Fruit fly (Drosophila melanogaster): ENCODE results near the gene Traf6.
A peak's percentile ranks its signal among the peaks of the same experiment; 100 is the strongest.

The Traf6 gene

DNA sequence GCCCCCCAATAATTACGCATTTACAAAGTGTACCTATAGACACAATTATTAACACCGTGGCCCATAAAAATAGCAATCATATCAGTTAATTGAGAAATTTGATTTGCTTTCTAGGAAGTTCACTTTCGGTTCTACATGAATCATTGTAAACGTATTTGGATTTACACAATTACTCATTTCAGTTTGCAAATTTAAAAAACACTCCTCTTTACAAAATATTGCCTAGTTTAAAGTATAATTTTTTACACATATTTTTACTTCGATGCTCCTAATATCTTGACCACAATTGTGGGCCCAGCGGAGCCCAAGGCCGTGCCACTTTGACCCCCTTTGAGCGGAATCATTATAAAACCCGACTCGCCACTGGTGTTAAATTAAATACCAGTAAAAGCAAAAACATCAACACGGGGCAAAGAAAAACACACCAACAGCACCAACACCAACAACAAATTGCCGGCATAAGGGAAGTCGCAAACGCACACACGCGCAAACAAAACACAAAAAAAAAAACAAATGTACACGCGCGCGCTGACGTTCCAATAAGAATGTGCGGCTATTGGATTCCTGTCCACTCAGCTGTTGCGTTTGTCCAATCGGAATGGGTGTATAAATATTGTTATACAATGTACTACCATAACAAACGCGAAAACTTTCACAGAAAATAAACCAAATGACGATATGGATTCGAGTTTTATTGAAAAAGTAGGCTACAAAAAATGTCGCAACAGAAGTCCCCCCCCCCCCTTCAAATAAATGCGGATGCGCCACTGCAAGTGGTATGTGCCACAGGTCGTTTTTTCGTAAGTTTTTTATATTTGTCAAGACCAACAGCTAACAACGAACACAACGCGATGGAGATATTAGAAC, 42.5 kb downstream of the Traf6 start (continued):
- TF ChIP-seq pb (GFP tag; optimal IDR thresholded peaks at IDR 0.05) (peak; percentile 41), z (GFP tag; IDR thresholded peaks at IDR 0.05) (no peak), sim (GFP tag; IDR thresholded peaks at IDR 0.05) (0 out of 2 replicates have a peak, but pooled peaks have one; percentile 23), pita (GFP tag; optimal IDR thresholded peaks at IDR 0.05) (no peak), gcm (GFP tag; optimal IDR thresholded peaks at IDR 0.05) (peak; percentile 26), CG4854 (GFP tag; optimal IDR thresholded peaks at IDR 0.05) (peak; percentile 15), Taf1 (GFP tag; IDR thresholded peaks at IDR 0.05) (no peak)

DNA sequence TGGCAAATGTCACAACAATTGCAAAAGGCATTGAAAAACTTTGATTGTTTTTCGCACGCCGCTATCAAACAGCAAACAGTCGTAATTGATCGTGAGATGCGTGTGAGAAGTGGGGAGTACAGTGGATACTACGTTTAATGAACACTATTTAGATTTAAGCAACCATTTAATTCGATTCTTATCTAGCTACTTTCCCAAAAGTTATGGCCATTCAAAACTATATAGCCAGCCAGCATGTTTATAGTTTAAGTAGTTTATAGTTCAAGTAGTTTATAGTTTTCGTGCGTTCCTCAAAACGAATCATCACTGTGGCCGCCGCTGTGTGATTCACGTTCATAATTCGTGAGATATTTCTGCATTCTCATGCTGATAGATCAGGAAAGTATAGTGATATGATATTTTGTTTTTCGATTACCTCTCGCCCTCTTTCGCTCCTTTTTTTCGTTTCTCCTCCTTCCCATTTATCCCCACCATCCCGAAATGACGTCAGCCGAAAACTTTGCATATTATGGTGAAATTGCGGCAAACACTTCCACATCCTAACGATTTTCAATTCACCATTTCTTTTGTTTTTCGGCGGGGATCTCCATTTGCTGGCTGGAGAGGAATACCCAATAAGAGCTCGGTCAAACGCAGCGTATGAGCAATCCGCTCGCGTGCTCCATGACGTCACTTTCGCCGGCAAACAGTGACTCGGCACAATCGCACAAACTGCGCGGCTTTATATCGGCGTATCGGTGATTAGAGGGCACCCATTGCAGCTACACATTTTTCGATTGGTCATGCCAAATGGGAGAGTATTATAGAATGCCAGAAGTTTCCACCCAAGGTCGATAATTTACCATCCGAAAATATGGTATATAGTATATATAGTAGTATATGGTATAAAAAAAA, 43.6 kb downstream of the Traf6 start:
- TF ChIP-seq grau (tag; optimal IDR thresholded peaks at IDR 0.05) (peak; percentile 93), CG4820 (GFP tag; optimal IDR thresholded peaks at IDR 0.05) (peak; percentile 12), Doc2 (GFP tag; IDR thresholded peaks at IDR 0.05) (no peak), CG8281 (tag; optimal IDR thresholded peaks at IDR 0.05) (no peak), Lpt (GFP tag; optimal IDR thresholded peaks at IDR 0.05) (no peak), slp2 (GFP tag; optimal IDR thresholded peaks at IDR 0.05) (no peak), CG2875 (GFP tag; optimal IDR thresholded peaks at IDR 0.05) (no peak), unpg (GFP tag; optimal IDR thresholded peaks at IDR 0.05) (peak; percentile 75), BEAF-32 (GFP tag; optimal IDR thresholded peaks at IDR 0.05) (no peak), CG33557 (GFP tag; optimal IDR thresholded peaks at IDR 0.05) (no peak), CG13424 (tag; optimal IDR thresholded peaks at IDR 0.05) (peak; percentile 66), CG6654 (GFP tag; optimal IDR thresholded peaks at IDR 0.05) (no peak), CG10959 (GFP tag; IDR thresholded peaks at IDR 0.05) (no peak), BtbVII (GFP tag; optimal IDR thresholded peaks at IDR 0.05) (peak; percentile 3), kah (GFP tag; optimal IDR thresholded peaks at IDR 0.05) (no peak), wdn (GFP tag; IDR thresholded peaks at IDR 0.05) (peak; percentile 72), CG13123 (GFP tag; optimal IDR thresholded peaks at IDR 0.05) (no peak), Dek (tag; optimal IDR thresholded peaks at IDR 0.05) (peak; percentile 79), Dbx (GFP tag; IDR thresholded peaks at IDR 0.05) (peak; percentile 84), jing (GFP tag; optimal IDR thresholded peaks at IDR 0.05) (no peak), CG16813 (GFP tag; IDR thresholded peaks at IDR 0.05; ENCODE audit: partially characterized antibody) (no peak), gsb-n (tag; optimal IDR thresholded peaks at IDR 0.05) (no peak), D19B (GFP tag; optimal IDR thresholded peaks at IDR 0.05) (peak; percentile 20), pb (GFP tag; optimal IDR thresholded peaks at IDR 0.05) (peak; percentile 23), CG14050 (GFP tag; IDR thresholded peaks at IDR 0.05) (peak; percentile 40; the same call in 1 of the 3 replicates), D (optimal IDR thresholded peaks at IDR 0.05) (no peak), D (GFP tag; optimal IDR thresholded peaks at IDR 0.05) (no peak), crol (GFP tag; IDR thresholded peaks at IDR 0.05) (no peak), CG2678 (tag; optimal IDR thresholded peaks at IDR 0.05) (peak; percentile 74), CG2116 (GFP tag; optimal IDR thresholded peaks at IDR 0.05) (no peak), CG12391 (tag; optimal IDR thresholded peaks at IDR 0.05) (peak; percentile 44), CG2202 (tag; optimal IDR thresholded peaks at IDR 0.05) (no peak), aop (GFP tag; IDR thresholded peaks at IDR 0.05) (no peak), Ada2b (GFP tag; IDR thresholded peaks at IDR 0.05) (peak; percentile 73), Scr (GFP tag; IDR thresholded peaks at IDR 0.05; ENCODE audit: partially characterized antibody) (no peak), usp (GFP tag; optimal IDR thresholded peaks at IDR 0.05) (no peak), caup (GFP tag; optimal IDR thresholded peaks at IDR 0.05; ENCODE audit: severe bottlenecking) (peak; percentile 67), CG8359 (GFP tag; optimal IDR thresholded peaks at IDR 0.05; ENCODE audit: borderline replicate concordance) (no peak), zfh1 (GFP tag; IDR thresholded peaks at IDR 0.05) (peak; percentile 26; the same call in 1 of the 3 replicates)

Data from whole organism, embryonic.